Worm (Caenorhabditis elegans) whole organism, late embryonic: Measurements from ENCODE around the gene F34H10.1.

ENCODE experiments used
- C08G9.2 ChIP-seq: sonication (generic microtip); optimal IDR thresholded peaks from 2 replicates; lab custom pipeline; 2016; ENCODE audit warnings: mild to moderate bottlenecking, missing genetic modification characterization, moderate library complexity, missing compliant biosample characterization
- C38D4.7 ChIP-seq: fragments of 200-800 bp; sonication (Bioruptor generic); optimal IDR thresholded peaks from 2 replicates; lab custom pipeline; 2018; ENCODE audit warnings: mild to moderate bottlenecking, missing genetic modification characterization, moderate library complexity, missing compliant biosample characterization
- T23F11.4 ChIP-seq: fragments of 200-800 bp; sonication (Bioruptor generic); optimal IDR thresholded peaks from 2 replicates; lab custom pipeline; 2018; ENCODE audit warnings: mild to moderate bottlenecking, missing genetic modification characterization, missing compliant biosample characterization
- Y22D7AL.16 ChIP-seq: sonication (generic microtip); optimal IDR thresholded peaks from 2 replicates; lab custom pipeline; 2016; ENCODE audit warnings: missing genetic modification characterization, missing compliant biosample characterization
- ahr-1 ChIP-seq: sonication (generic microtip); optimal IDR thresholded peaks from 2 replicates; lab custom pipeline; 2016; ENCODE audit warnings: missing genetic modification characterization, missing compliant biosample characterization
- ama-1 ChIP-seq: fragments of 150-350 bp; optimal IDR thresholded peaks from 2 replicates; lab custom pipeline; 2014
- ceh-14 ChIP-seq: sonication (generic microtip); optimal IDR thresholded peaks from 2 replicates; lab custom pipeline; 2016; ENCODE audit warnings: missing genotype, missing genetic modification characterization, missing compliant biosample characterization
- ceh-18 ChIP-seq: sonication (generic microtip); optimal IDR thresholded peaks from 2 replicates; lab custom pipeline; 2016; ENCODE audit warnings: missing genetic modification characterization, missing compliant biosample characterization
- ceh-19 ChIP-seq: fragments of 200-800 bp; sonication (Bioruptor generic); optimal IDR thresholded peaks from 2 replicates; lab custom pipeline; 2018; ENCODE audit warnings: mild to moderate bottlenecking, missing genetic modification characterization, missing compliant biosample characterization
- ceh-24 ChIP-seq: sonication (generic microtip); optimal IDR thresholded peaks from 2 replicates; lab custom pipeline; 2016; ENCODE audit warnings: mild to moderate bottlenecking, missing genetic modification characterization, missing compliant biosample characterization
- ceh-30 ChIP-seq: fragments of 150-350 bp; optimal IDR thresholded peaks from 2 replicates; lab custom pipeline; 2014; ENCODE audit warnings: missing biosample characterization, missing genetic modification characterization
- ceh-34 ChIP-seq: sonication (generic microtip); optimal IDR thresholded peaks from 2 replicates; lab custom pipeline; 2016; ENCODE audit warnings: mild to moderate bottlenecking, missing genetic modification characterization, missing compliant biosample characterization
- ceh-45 ChIP-seq: fragments of 200-800 bp; sonication (Bioruptor generic); IDR thresholded peaks from 2 replicates; pipeline ENCODE4 v1.3.6; 2022; ENCODE audit warnings: missing genetic modification reagents, missing genetic modification characterization, missing compliant biosample characterization
- ceh-48 ChIP-seq: sonication (generic microtip); optimal IDR thresholded peaks from 2 replicates; lab custom pipeline; 2016; ENCODE audit warnings: missing genetic modification characterization, inconsistent platforms, missing compliant biosample characterization
- ceh-6 ChIP-seq: fragments of 200-800 bp; sonication (Bioruptor generic); optimal IDR thresholded peaks from 2 replicates; lab custom pipeline; 2018; ENCODE audit warnings: mild to moderate bottlenecking, missing genetic modification characterization, missing compliant biosample characterization
- che-1 ChIP-seq: sonication (generic microtip); optimal IDR thresholded peaks from 2 replicates; lab custom pipeline; 2016; ENCODE audit warnings: mild to moderate bottlenecking, missing genetic modification characterization, missing compliant biosample characterization
- elt-2 ChIP-seq: sonication (generic microtip); optimal IDR thresholded peaks from 2 replicates; lab custom pipeline; 2016; ENCODE audit warnings: missing genetic modification reagents, missing genetic modification characterization, missing compliant biosample characterization
- ets-4 ChIP-seq: sonication (generic microtip); optimal IDR thresholded peaks from 2 replicates; lab custom pipeline; 2016; ENCODE audit warnings: missing genetic modification characterization, missing compliant biosample characterization
- fax-1 ChIP-seq: sonication (generic microtip); optimal IDR thresholded peaks from 2 replicates; lab custom pipeline; 2016; ENCODE audit warnings: missing genotype, missing genetic modification characterization, missing compliant biosample characterization
- fkh-6 ChIP-seq: sonication (generic microtip); optimal IDR thresholded peaks from 2 replicates; lab custom pipeline; 2016; ENCODE audit warnings: missing genetic modification characterization, missing compliant biosample characterization
- gmeb-2 ChIP-seq: sonication (generic microtip); optimal IDR thresholded peaks from 2 replicates; lab custom pipeline; 2016; ENCODE audit warnings: missing genetic modification characterization, inconsistent platforms, missing compliant biosample characterization
- hlh-15 ChIP-seq: sonication (generic microtip); optimal IDR thresholded peaks from 2 replicates; lab custom pipeline; 2016; ENCODE audit warnings: missing genetic modification characterization, missing compliant biosample characterization
- hlh-30 ChIP-seq: sonication (generic microtip); optimal IDR thresholded peaks from 2 replicates; lab custom pipeline; 2017; ENCODE audit warnings: antibody characterized with exemption, missing genetic modification characterization, missing compliant biosample characterization; ENCODE audit not compliant: insufficient read depth
- hlh-8 ChIP-seq: sonication (generic microtip); optimal IDR thresholded peaks from 2 replicates; lab custom pipeline; 2016; ENCODE audit warnings: missing genotype, missing genetic modification characterization, missing compliant biosample characterization
- lin-11 ChIP-seq: fragments of 200-800 bp; sonication (Bioruptor generic); optimal IDR thresholded peaks from 2 replicates; lab custom pipeline; 2018; ENCODE audit warnings: mild to moderate bottlenecking, missing genetic modification characterization, missing compliant biosample characterization
- madf-2 ChIP-seq: sonication (generic microtip); optimal IDR thresholded peaks from 2 replicates; lab custom pipeline; 2017; ENCODE audit warnings: missing genetic modification characterization, missing compliant biosample characterization
- nhr-11 ChIP-seq: fragments of 150-350 bp; optimal IDR thresholded peaks from 2 replicates; lab custom pipeline; 2014; ENCODE audit warnings: missing biosample characterization, missing genetic modification characterization
- nhr-232 ChIP-seq: sonication (generic microtip); optimal IDR thresholded peaks from 2 replicates; lab custom pipeline; 2016; ENCODE audit warnings: missing genetic modification characterization, missing compliant biosample characterization
- pag-3 ChIP-seq: sonication (generic microtip); optimal IDR thresholded peaks from 2 replicates; lab custom pipeline; 2016; ENCODE audit warnings: missing compliant biosample characterization, missing genetic modification characterization, borderline replicate concordance
- pat-9 ChIP-seq: fragments of 200-800 bp; sonication (Bioruptor generic); optimal IDR thresholded peaks from 2 replicates; lab custom pipeline; 2018; ENCODE audit warnings: mild to moderate bottlenecking, missing genetic modification characterization, moderate library complexity, missing compliant biosample characterization
- sdc-2 ChIP-seq: sonication (generic microtip); optimal IDR thresholded peaks from 2 replicates; lab custom pipeline; 2016; ENCODE audit warnings: missing genotype, missing genetic modification characterization, missing compliant biosample characterization
- sox-2 ChIP-seq: fragments of 200-800 bp; sonication (Bioruptor generic); IDR thresholded peaks from 2 replicates; pipeline ENCODE4 v1.3.6; 2022; ENCODE audit warnings: missing genetic modification reagents, missing genetic modification characterization, missing compliant biosample characterization
- sox-4 ChIP-seq: sonication (generic microtip); optimal IDR thresholded peaks from 2 replicates; lab custom pipeline; 2017; ENCODE audit warnings: mild to moderate bottlenecking, missing genetic modification characterization, inconsistent platforms, missing compliant biosample characterization
- syd-9 ChIP-seq: sonication (generic microtip); optimal IDR thresholded peaks from 2 replicates; lab custom pipeline; 2016; ENCODE audit warnings: mild to moderate bottlenecking, missing genetic modification characterization, moderate library complexity, missing compliant biosample characterization
- ttx-3 ChIP-seq: sonication (generic microtip); optimal IDR thresholded peaks from 2 replicates; lab custom pipeline; 2016; ENCODE audit warnings: missing genetic modification reagents, missing genetic modification characterization, missing compliant biosample characterization
- unc-3 ChIP-seq, 2 experiments: fragments of 200-800 bp in 1 of 2; sonication (Bioruptor generic) in 1 of 2; sonication (generic microtip) in 1 of 2; conservative IDR thresholded peaks in 1 of 2; optimal IDR thresholded peaks in 1 of 2; 2 replicates each; pipeline versions ENCODE4 v1.3.6 to Lab custom; 2016 to 2022; ENCODE audit warnings: missing compliant biosample characterization in 2 of 2, missing genetic modification characterization in 2 of 2, missing genetic modification reagents in 1 of 2
- unc-42 ChIP-seq: sonication (generic microtip); optimal IDR thresholded peaks from 2 replicates; lab custom pipeline; 2016; ENCODE audit warnings: missing genotype, missing genetic modification characterization, missing compliant biosample characterization
- unc-55 ChIP-seq: sonication (generic microtip); optimal IDR thresholded peaks from 2 replicates; lab custom pipeline; 2017; ENCODE audit warnings: missing biosample characterization, missing genetic modification reagents, missing genetic modification characterization
- unc-86 ChIP-seq: sonication (generic microtip); optimal IDR thresholded peaks from 2 replicates; lab custom pipeline; 2016; ENCODE audit warnings: missing genetic modification characterization, missing compliant biosample characterization
- zip-5 ChIP-seq: sonication (generic microtip); optimal IDR thresholded peaks from 2 replicates; lab custom pipeline; 2016; ENCODE audit warnings: missing genetic modification characterization, missing compliant biosample characterization

F34H10.1 gene

DNA sequence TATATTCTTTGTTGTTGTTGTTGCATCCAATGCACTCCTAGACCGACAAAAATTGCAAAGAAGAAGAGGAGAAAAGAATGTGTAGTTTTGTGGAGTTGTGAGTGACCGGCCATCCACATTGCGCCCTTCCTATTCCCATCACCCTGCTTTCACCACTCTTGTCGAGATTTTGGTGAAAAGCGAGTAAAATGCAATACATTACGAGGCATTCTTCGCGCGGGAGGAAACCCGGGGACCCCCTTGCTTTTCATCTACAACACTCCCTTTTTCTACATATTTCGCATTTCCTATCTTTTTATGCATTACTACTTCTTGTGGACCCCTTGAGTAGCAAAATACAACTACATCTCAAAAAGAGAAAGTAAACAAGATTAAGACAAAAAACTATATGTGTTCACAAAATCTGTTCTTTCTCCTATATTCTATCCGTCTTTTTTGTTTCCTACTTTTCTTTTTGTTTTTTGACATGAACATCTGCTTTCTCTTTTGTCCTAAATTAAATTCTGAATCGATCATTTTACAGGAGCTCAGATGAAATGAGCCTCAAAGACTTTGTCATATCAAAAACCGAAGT is 15.8 kb upstream of the F34H10.1 start, which contains the start of gene C11E4.6:
Gene C11E4.6 (plus strand): TSS at position 524 of the 574 bp plus-strand sequence.
- peak; percentile 14 for TF ChIP-seq unc-42 (tag; lab: Kevin White, UChicago)
- no peak for TF ChIP-seq madf-2 (tag; lab: Kevin White, UChicago)

DNA sequence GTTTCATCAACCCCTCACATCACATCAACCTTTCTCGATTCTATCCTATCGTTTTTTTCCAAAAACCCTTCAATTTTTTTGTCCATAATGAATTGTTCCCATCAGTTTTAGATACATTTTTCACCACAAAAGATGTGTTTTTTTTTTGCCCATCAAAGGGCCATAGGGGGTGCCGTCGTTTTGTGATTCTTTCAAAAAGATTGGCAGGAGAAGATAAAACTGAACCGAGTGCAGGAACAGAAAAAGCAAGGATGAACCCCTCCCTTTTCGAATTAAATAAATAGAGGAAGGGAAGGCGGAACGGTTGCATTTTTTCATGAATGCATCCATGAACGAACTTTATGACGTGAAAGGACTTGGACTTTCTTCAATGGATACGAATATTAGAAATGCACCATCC is 9.0 kb upstream of the F34H10.1 start, which contains the start of gene C11E4.7:
Gene C11E4.7 (plus strand): TSS at position 301 of the 400 bp plus-strand sequence.
- no peak for TF ChIP-seq ceh-45 (GFP tag; lab: Robert Waterston, UW)
- TF ChIP-seq nhr-232 (tag; lab: Kevin White, UChicago) = no peak
- no peak for TF ChIP-seq ama-1
- TF ChIP-seq ceh-30 (tag; lab: Kevin White, UChicago) = no peak
- no peak for TF ChIP-seq ceh-18 (tag; lab: Kevin White, UChicago)
- TF ChIP-seq C08G9.2 (tag; lab: Kevin White, UChicago) = no peak
- no peak for TF ChIP-seq madf-2 (tag; lab: Kevin White, UChicago)
- no peak for TF ChIP-seq zip-5 (tag; lab: Kevin White, UChicago)
- TF ChIP-seq nhr-11 (tag; lab: Kevin White, UChicago) = no peak
- no peak for TF ChIP-seq ceh-14 (tag; lab: Kevin White, UChicago)
- no peak for TF ChIP-seq hlh-8 (tag; lab: Kevin White, UChicago)
- TF ChIP-seq ets-4 (tag; lab: Kevin White, UChicago) = no peak
- TF ChIP-seq unc-3 (GFP tag; conservative IDR thresholded peaks at IDR 0.05; lab: Robert Waterston, UW) = no peak
- TF ChIP-seq unc-3 (tag; optimal IDR thresholded peaks at IDR 0.05; lab: Kevin White, UChicago) = no peak
- TF ChIP-seq ceh-48 = no peak
- TF ChIP-seq pag-3 = no peak

DNA sequence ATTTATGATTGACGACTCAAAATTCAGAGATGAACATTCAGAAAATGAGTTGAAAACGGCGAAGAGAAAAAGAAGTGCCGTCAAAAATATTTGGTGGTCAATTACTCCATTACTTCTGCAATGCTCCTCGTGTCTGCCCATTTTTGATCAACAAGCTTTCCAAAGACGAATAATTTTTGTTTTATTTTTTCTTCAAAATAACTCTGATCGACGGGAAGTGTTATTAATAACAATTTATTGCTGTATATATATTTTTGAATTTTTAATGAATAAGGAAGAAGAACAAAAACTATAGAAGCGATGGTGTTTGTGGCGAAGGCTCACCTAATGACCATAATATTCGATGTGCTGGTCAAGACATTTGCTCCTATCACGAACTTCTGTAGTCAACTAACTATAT is 5.8 kb upstream of the F34H10.1 start, which contains the start of gene C11E4.8:
Gene C11E4.8 (plus strand): TSS at position 301 of the 400 bp plus-strand sequence.
- TF ChIP-seq unc-86 (no peak), ahr-1 (tag; lab: Kevin White, UChicago) (no peak)
- TF ChIP-seq, all 69 proteins: peak for 0

DNA sequence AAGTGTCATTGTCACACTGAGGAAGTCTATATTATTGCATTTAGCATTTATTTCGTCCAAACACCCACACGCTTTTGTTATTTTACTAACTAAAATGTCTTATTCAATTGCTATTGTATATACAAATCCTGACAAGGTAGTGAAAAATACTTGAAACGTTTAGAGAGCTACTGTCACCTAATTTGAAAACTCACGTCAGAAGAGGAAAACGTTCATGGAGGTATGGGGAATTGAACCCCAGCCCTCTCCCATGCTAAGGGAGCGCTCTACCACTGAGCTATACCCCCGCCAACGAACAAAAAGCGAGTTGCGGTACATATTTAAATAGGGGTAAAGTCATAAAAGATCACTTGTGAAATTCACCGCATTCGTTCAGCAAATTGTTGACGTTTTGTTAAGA is 3.3 kb upstream of the F34H10.1 start:
- TF ChIP-seq pag-3 = no peak
- TF ChIP-seq syd-9 (tag; lab: Kevin White, UChicago) = peak; percentile 45
- peak; percentile 19 for TF ChIP-seq hlh-15 (tag; lab: Kevin White, UChicago)
- TF ChIP-seq sox-4 (tag; lab: Kevin White, UChicago) = peak; percentile 16
- peak; percentile 61 for TF ChIP-seq Y22D7AL.16 (tag; lab: Kevin White, UChicago)
- TF ChIP-seq C08G9.2 (tag; lab: Kevin White, UChicago) = peak; percentile 0
- peak; percentile 22 for TF ChIP-seq sdc-2 (tag; lab: Kevin White, UChicago)
- peak; percentile 4 for TF ChIP-seq ceh-48
- TF ChIP-seq ceh-19 (GFP tag; lab: Kevin White, UChicago) = peak; percentile 13
- peak; percentile 13 for TF ChIP-seq lin-11 (tag; lab: Kevin White, UChicago)
- TF ChIP-seq C38D4.7 = peak; percentile 38
- TF ChIP-seq ceh-34 = no peak
- TF ChIP-seq ceh-6 (GFP tag; lab: Kevin White, UChicago) = peak; percentile 2
- TF ChIP-seq unc-55 (GFP tag; lab: Kevin White, UChicago) = no peak
- TF ChIP-seq hlh-30 (tag; lab: Kevin White, UChicago) = no peak
- peak; percentile 31 for TF ChIP-seq ttx-3 (tag; lab: Kevin White, UChicago)
- TF ChIP-seq elt-2 (tag; lab: Kevin White, UChicago) = peak; percentile 54
- TF ChIP-seq nhr-232 (tag; lab: Kevin White, UChicago) = peak; percentile 18
- no peak for TF ChIP-seq ceh-24 (tag; lab: Kevin White, UChicago)
- no peak for TF ChIP-seq fkh-6 (tag; lab: Kevin White, UChicago)
- TF ChIP-seq che-1 (tag; lab: Kevin White, UChicago) = peak; percentile 49
- no peak for TF ChIP-seq fax-1 (tag; lab: Kevin White, UChicago)
- TF ChIP-seq T23F11.4 = peak; percentile 11
- TF ChIP-seq pat-9 (tag; lab: Kevin White, UChicago) = peak; percentile 27
- TF ChIP-seq madf-2 (tag; lab: Kevin White, UChicago) = peak; percentile 5
- peak; percentile 13 for TF ChIP-seq gmeb-2 (tag; lab: Kevin White, UChicago)
- peak; percentile 9; the same call in 1 of the 2 replicates for TF ChIP-seq sox-2
- TF ChIP-seq, all 69 proteins: peak for 20
